Fruit fly (Drosophila melanogaster) whole organism, wandering third instar larva: ENCODE measurements around the gene Hrs.
A peak's percentile ranks its signal among the peaks of the same experiment; 100 is the strongest.

Source experiments
- Abd-B ChIP-seq: fragments of >200 bp; optimal IDR thresholded peaks from 2 replicates; lab custom pipeline; 2017; ENCODE audit warnings: missing biosample characterization, missing genetic modification characterization
- CG32264 ChIP-seq: fragments of 200-800 bp; sonication (Bioruptor generic); optimal IDR thresholded peaks from 2 replicates; lab custom pipeline; 2016; ENCODE audit warnings: missing biosample characterization, missing genetic modification characterization
- CG9705 ChIP-seq: fragments of 200-800 bp; sonication (Bioruptor generic); optimal IDR thresholded peaks from 2 replicates; lab custom pipeline; 2018; ENCODE audit warnings: missing biosample characterization, mild to moderate bottlenecking, missing genetic modification characterization
- CrebA ChIP-seq: fragments of 200-800 bp; sonication (Bioruptor generic); optimal IDR thresholded peaks from 2 replicates; lab custom pipeline; 2016; ENCODE audit warnings: missing biosample characterization, mild to moderate bottlenecking, missing genetic modification characterization, borderline replicate concordance
- Dfd ChIP-seq: fragments of >200 bp; optimal IDR thresholded peaks from 2 replicates; lab custom pipeline; 2017; ENCODE audit warnings: missing biosample characterization, missing genetic modification characterization
- Dif ChIP-seq: fragments of 200-275, 200-300 bp; sonication (Bioruptor generic); optimal IDR thresholded peaks from 2 replicates; lab custom pipeline; 2018; ENCODE audit warnings: missing biosample characterization, missing genetic modification characterization; ENCODE audit not compliant: partially characterized antibody
- GATAd ChIP-seq: sonication (Bioruptor generic); optimal IDR thresholded peaks from 2 replicates; lab custom pipeline; 2016; ENCODE audit warnings: missing biosample characterization, missing genetic modification characterization
- HLH106 ChIP-seq: fragments of 200-800 bp; optimal IDR thresholded peaks from 3 replicates; lab custom pipeline; 2019; ENCODE audit warnings: missing biosample characterization, mild to moderate bottlenecking, missing genetic modification characterization, moderate library complexity
- Hnf4 ChIP-seq: fragments of 200-800 bp; sonication (Bioruptor generic); optimal IDR thresholded peaks from 2 replicates; lab custom pipeline; 2016; ENCODE audit warnings: missing biosample characterization, mild to moderate bottlenecking, missing genetic modification characterization
- Hr78 ChIP-seq: fragments of >200 bp; optimal IDR thresholded peaks from 2 replicates; lab custom pipeline; 2017; ENCODE audit warnings: missing biosample characterization, missing genetic modification characterization
- Hr83 ChIP-seq: fragments of 200-300 bp; sonication (Bioruptor generic); optimal IDR thresholded peaks from 2 replicates; lab custom pipeline; 2016; ENCODE audit warnings: missing biosample characterization, mild to moderate bottlenecking, missing genetic modification characterization, moderate library complexity; ENCODE audit not compliant: poor library complexity, severe bottlenecking
- Jra ChIP-seq: sonication (Bioruptor generic); optimal IDR thresholded peaks from 2 replicates; lab custom pipeline; 2016; ENCODE audit warnings: missing biosample characterization, missing genetic modification characterization
- Mio ChIP-seq: sonication (Bioruptor generic); optimal IDR thresholded peaks from 2 replicates; lab custom pipeline; 2016; ENCODE audit warnings: missing biosample characterization, missing genetic modification characterization
- Myc ChIP-seq: fragments of >200 bp; optimal IDR thresholded peaks from 2 replicates; lab custom pipeline; 2017
- N ChIP-seq: fragments of >200 bp; optimal IDR thresholded peaks from 2 replicates; lab custom pipeline; 2018; ENCODE audit warnings: missing biosample characterization, missing external identifiers, missing genetic modification characterization
- OdsH ChIP-seq: fragments of 200-800 bp; sonication (Bioruptor generic); optimal IDR thresholded peaks from 2 replicates; lab custom pipeline; 2016; ENCODE audit warnings: missing biosample characterization, mild to moderate bottlenecking, missing genetic modification characterization
- Rel ChIP-seq, 2 experiments: fragments of 200-800 bp; sonication (Bioruptor generic) in 1 of 2; optimal IDR thresholded peaks; 2 replicates in 1 of 2; 3 replicates in 1 of 2; lab custom pipeline; 2016 to 2019; ENCODE audit warnings: mild to moderate bottlenecking in 2 of 2, missing biosample characterization in 2 of 2, missing genetic modification characterization in 2 of 2, moderate library complexity in 1 of 2
- Sp1 ChIP-seq: fragments of 200-800 bp; sonication (Bioruptor generic); optimal IDR thresholded peaks from 3 replicates; lab custom pipeline; 2019; ENCODE audit warnings: missing biosample characterization, mild to moderate bottlenecking, missing genetic modification characterization, moderate library complexity
- Vsx2 ChIP-seq: fragments of 200-300, 225-300 bp; sonication (Bioruptor generic); optimal IDR thresholded peaks from 2 replicates; lab custom pipeline; 2018; ENCODE audit warnings: missing biosample characterization, missing genetic modification characterization; ENCODE audit not compliant: partially characterized antibody
- br ChIP-seq: fragments of 200-800 bp; sonication (Bioruptor generic); optimal IDR thresholded peaks from 2 replicates; lab custom pipeline; 2016; ENCODE audit warnings: missing biosample characterization, missing genetic modification characterization
- brk ChIP-seq: fragments of 200-800 bp; sonication (Bioruptor generic); optimal IDR thresholded peaks from 2 replicates; lab custom pipeline; 2016; ENCODE audit warnings: missing biosample characterization, mild to moderate bottlenecking, missing genetic modification characterization
- dl ChIP-seq, 2 experiments: fragments of 175-275, 200-275 bp in 1 of 2; fragments of 200-275 bp in 1 of 2; sonication (Bioruptor generic); optimal IDR thresholded peaks; lab custom pipeline; 2018; ENCODE audit warnings: mild to moderate bottlenecking in 2 of 2, missing biosample characterization in 2 of 2, missing genetic modification characterization in 2 of 2, moderate library complexity in 2 of 2; ENCODE audit not compliant: partially characterized antibody in 2 of 2, insufficient read depth in 1 of 2
- dmrt93B ChIP-seq: fragments of 200-800 bp; sonication (Bioruptor generic); optimal IDR thresholded peaks from 2 replicates; lab custom pipeline; 2018; ENCODE audit warnings: missing biosample characterization, mild to moderate bottlenecking, missing genetic modification characterization
- dsf ChIP-seq: sonication (Bioruptor generic); optimal IDR thresholded peaks from 2 replicates; lab custom pipeline; 2016; ENCODE audit warnings: missing biosample characterization, missing genetic modification characterization, borderline replicate concordance
- ey ChIP-seq: fragments of 200-800 bp; sonication (Bioruptor generic); optimal IDR thresholded peaks from 2 replicates; lab custom pipeline; 2016; ENCODE audit warnings: missing biosample characterization, missing genetic modification characterization
- foxo ChIP-seq, 2 experiments: fragments of 200-800 bp; sonication (Bioruptor generic); optimal IDR thresholded peaks; 2 replicates in 1 of 2; 3 replicates in 1 of 2; lab custom pipeline; 2016 to 2017; ENCODE audit warnings: missing biosample characterization in 2 of 2, missing genetic modification characterization in 2 of 2
- fru ChIP-seq: fragments of 200-800 bp; sonication (Bioruptor generic); optimal IDR thresholded peaks from 3 replicates; lab custom pipeline; 2016; ENCODE audit warnings: missing biosample characterization, mild to moderate bottlenecking, missing genetic modification characterization
- h ChIP-seq: fragments of 200-800 bp; sonication (Bioruptor generic); optimal IDR thresholded peaks from 3 replicates; lab custom pipeline; 2016; ENCODE audit warnings: missing biosample characterization, mild to moderate bottlenecking, missing genetic modification characterization
- jim ChIP-seq: fragments of 175-275, 200-325 bp; sonication (Bioruptor generic); optimal IDR thresholded peaks from 2 replicates; lab custom pipeline; 2016; ENCODE audit warnings: missing biosample characterization, mild to moderate bottlenecking, missing genetic modification characterization
- lola ChIP-seq: fragments of >200 bp; optimal IDR thresholded peaks from 2 replicates; lab custom pipeline; 2017; ENCODE audit warnings: missing biosample characterization, missing genetic modification characterization
- pan ChIP-seq: fragments of >200 bp; optimal IDR thresholded peaks from 2 replicates; lab custom pipeline; 2017
- psq ChIP-seq: fragments of 200-800 bp; sonication (Bioruptor generic); optimal IDR thresholded peaks from 3 replicates; lab custom pipeline; 2017; ENCODE audit warnings: missing biosample characterization, mild to moderate bottlenecking, missing genetic modification characterization, moderate library complexity
- rgr ChIP-seq: fragments of 200-800 bp; sonication (Bioruptor generic); optimal IDR thresholded peaks from 3 replicates; lab custom pipeline; 2016; ENCODE audit warnings: missing biosample characterization, mild to moderate bottlenecking, missing genetic modification characterization
- sage ChIP-seq: fragments of 200-800 bp; sonication (Bioruptor generic); optimal IDR thresholded peaks from 2 replicates; lab custom pipeline; 2016; ENCODE audit warnings: missing biosample characterization, mild to moderate bottlenecking, missing genetic modification characterization
- sv ChIP-seq: fragments of 200-800 bp; sonication (Bioruptor generic); optimal IDR thresholded peaks from 3 replicates; lab custom pipeline; 2016; ENCODE audit warnings: missing biosample characterization, missing genetic modification characterization
- tai ChIP-seq: sonication (Bioruptor generic); optimal IDR thresholded peaks from 2 replicates; lab custom pipeline; 2016; ENCODE audit warnings: missing biosample characterization, missing genetic modification characterization
- usp ChIP-seq: fragments of >200 bp; optimal IDR thresholded peaks from 2 replicates; lab custom pipeline; 2017; ENCODE audit warnings: missing biosample characterization, missing genetic modification characterization
- woc ChIP-seq: sonication (Bioruptor generic); optimal IDR thresholded peaks from 2 replicates; lab custom pipeline; 2016; ENCODE audit warnings: missing biosample characterization, mild to moderate bottlenecking, missing genetic modification characterization

The Hrs gene

DNA sequence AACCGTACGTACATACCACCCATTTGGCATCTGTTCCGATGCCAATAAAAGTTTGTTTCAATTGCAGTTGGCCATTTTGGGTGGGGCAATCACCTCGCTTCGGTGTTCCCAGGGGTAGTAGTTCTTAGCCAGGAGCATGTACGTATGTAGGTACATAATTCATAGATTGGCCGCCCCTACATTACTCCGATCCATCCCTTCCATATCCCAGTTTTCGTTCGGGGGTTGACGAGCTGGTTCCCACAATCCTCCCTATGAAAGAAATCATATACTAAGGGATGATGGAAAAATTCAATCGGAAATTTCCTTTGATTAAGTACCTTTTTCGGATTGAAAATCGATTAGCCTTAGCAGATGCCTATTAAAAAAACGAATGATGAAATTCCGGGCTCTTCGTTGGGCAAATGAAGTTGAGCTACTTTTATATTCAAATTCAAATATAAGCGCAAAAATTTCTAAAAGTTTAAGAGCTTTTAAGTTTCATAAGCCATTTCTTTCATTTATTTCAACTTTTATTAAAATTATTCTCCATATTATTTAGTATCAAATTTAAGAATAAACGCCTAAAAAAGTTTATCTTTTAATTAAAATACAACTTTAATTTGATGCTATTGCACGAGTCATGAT, 18.3 kb downstream of the Hrs start:
- TF ChIP-seq foxo (GFP tag; optimal IDR thresholded peaks at IDR 0.05; lab: Kevin White, UChicago) (no peak), pan (lab: Kevin White, UChicago) (no peak), GATAd (no peak), woc (GFP tag; lab: Kevin White, UChicago) (no peak), CrebA (GFP tag; lab: Kevin White, UChicago) (no peak), h (GFP tag; lab: Kevin White, UChicago) (no peak), sv (GFP tag; lab: Kevin White, UChicago) (no peak), Sp1 (no peak)

DNA sequence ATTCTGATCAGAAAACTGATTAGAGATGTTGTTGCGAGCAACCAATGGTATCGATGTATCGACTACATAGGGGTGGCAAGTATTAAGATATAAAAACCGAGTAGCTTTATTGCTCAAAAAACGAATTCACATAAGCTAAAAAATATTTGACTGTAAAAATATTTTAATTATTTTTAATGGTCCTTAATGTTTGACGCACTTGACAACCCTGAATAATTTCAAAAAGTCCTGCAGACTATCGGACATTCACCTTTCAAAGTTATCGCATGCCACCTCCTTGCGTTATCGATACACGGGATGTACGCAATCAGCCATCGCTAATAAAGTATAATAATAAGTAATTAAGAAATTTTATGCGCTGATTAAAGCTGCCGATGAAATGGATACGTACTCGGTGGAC, 19.9 kb downstream of the Hrs start, which contains the start of the genes HemK2, Snapin and Tnpo-SR:
Gene HemK2, minus strand, starts transcription at position 24 of the 400 bp plus-strand sequence.
Gene Snapin, minus strand, starts transcription at position 24 of the 400 bp plus-strand sequence.
Gene Tnpo-SR, plus strand, starts transcription at position 271 of the 400 bp plus-strand sequence.
- no peak for TF ChIP-seq brk
- no peak for TF ChIP-seq lola
- TF ChIP-seq foxo (GFP tag; optimal IDR thresholded peaks at IDR 0.05; lab: Kevin White, UChicago): peak; percentile 75 to 95
- no peak for TF ChIP-seq dl (GFP tag; optimal IDR thresholded peaks at IDR 0.05; lab: Kevin White, UChicago; ENCODE audit: insufficient read depth in 1 of 2, partially characterized antibody in 2 of 2)
- peak; percentile 30 for TF ChIP-seq Rel (GFP tag; optimal IDR thresholded peaks at IDR 0.05; lab: Kevin White, UChicago)
- peak; percentile 80 for TF ChIP-seq Rel (tag; optimal IDR thresholded peaks at IDR 0.05; lab: Kevin White, UChicago)
- no peak for TF ChIP-seq Hr78 (GFP tag; lab: Kevin White, UChicago)
- peak; percentile 18 for TF ChIP-seq Myc (lab: Kevin White, UChicago)
- TF ChIP-seq Jra: peak; percentile 94
- no peak for TF ChIP-seq N
- TF ChIP-seq OdsH (GFP tag; lab: Kevin White, UChicago): peak; percentile 93
- peak; percentile 92 for TF ChIP-seq ey (GFP tag; lab: Kevin White, UChicago)
- TF ChIP-seq Hr83: peak; percentile 88
- TF ChIP-seq Dfd (GFP tag; lab: Kevin White, UChicago): no peak
- peak; percentile 8 for TF ChIP-seq Mio (GFP tag; lab: Kevin White, UChicago)
- TF ChIP-seq CG32264 (GFP tag; lab: Kevin White, UChicago): peak; percentile 84
- peak; percentile 92 for TF ChIP-seq fru (GFP tag; lab: Kevin White, UChicago)
- peak; percentile 81 for TF ChIP-seq sv (GFP tag; lab: Kevin White, UChicago)
- peak; percentile 89 for TF ChIP-seq sage (GFP tag; lab: Kevin White, UChicago)
- TF ChIP-seq Abd-B (GFP tag; lab: Kevin White, UChicago): no peak
- TF ChIP-seq psq (GFP tag; lab: Kevin White, UChicago): peak; percentile 89
- peak; percentile 92 for TF ChIP-seq Sp1
- TF ChIP-seq usp (GFP tag; lab: Kevin White, UChicago): no peak
- TF ChIP-seq Dif: no peak
- TF ChIP-seq pan (lab: Kevin White, UChicago): no peak
- TF ChIP-seq rgr (GFP tag; lab: Kevin White, UChicago): peak; percentile 94
- TF ChIP-seq Vsx2 (GFP tag; lab: Kevin White, UChicago): no peak
- TF ChIP-seq woc (GFP tag; lab: Kevin White, UChicago): peak; percentile 90
- TF ChIP-seq jim (GFP tag; lab: Kevin White, UChicago): peak; percentile 50
- TF ChIP-seq dmrt93B (GFP tag; lab: Kevin White, UChicago): peak; percentile 88
- peak; percentile 93 for TF ChIP-seq CG9705 (GFP tag; lab: Kevin White, UChicago)
- no peak for TF ChIP-seq GATAd
- TF ChIP-seq CrebA (GFP tag; lab: Kevin White, UChicago): no peak
- peak; percentile 90 for TF ChIP-seq dsf (GFP tag; lab: Kevin White, UChicago)
- peak; percentile 91 for TF ChIP-seq br (GFP tag; lab: Kevin White, UChicago)
- peak; percentile 95 for TF ChIP-seq Hnf4 (GFP tag; lab: Kevin White, UChicago)
- peak; percentile 97 for TF ChIP-seq h (GFP tag; lab: Kevin White, UChicago)
- TF ChIP-seq HLH106 (tag; lab: Kevin White, UChicago): peak; percentile 97
- TF ChIP-seq tai (GFP tag; lab: Kevin White, UChicago): no peak
